Fruit fly (Drosophila melanogaster) whole organism, embryonic: ENCODE measurements around the gene Dsp1.

Experiments
- Aef1 ChIP-seq: fragments of 200-800 bp; sonication (Bioruptor generic); IDR thresholded peaks from 3 replicates; pipeline ENCODE4 v1.3.6; 2022; ENCODE audit warnings: missing biosample characterization, missing genetic modification characterization
- Asciz ChIP-seq: fragments of 200-800 bp; sonication (Bioruptor generic); optimal IDR thresholded peaks from 2 replicates; lab custom pipeline; 2017; ENCODE audit warnings: missing biosample characterization, mild to moderate bottlenecking, missing genetic modification characterization, missing genetic modification reagents
- CG10267 ChIP-seq: fragments of 200-800 bp; sonication (Bioruptor generic); optimal IDR thresholded peaks from 2 replicates; lab custom pipeline; 2018; ENCODE audit warnings: missing biosample characterization, mild to moderate bottlenecking, missing genetic modification characterization, moderate library complexity
- CG11696 ChIP-seq: fragments of 200-800 bp; sonication (Bioruptor generic); IDR thresholded peaks from 2 replicates; pipeline ENCODE4 v1.3.6; 2022; ENCODE audit warnings: missing biosample characterization, missing genetic modification characterization
- CG12219 ChIP-seq: fragments of 200-800 bp; sonication (Bioruptor generic); optimal IDR thresholded peaks from 3 replicates; lab custom pipeline; 2018; ENCODE audit warnings: missing biosample characterization, mild to moderate bottlenecking, missing genetic modification characterization
- CG13424 ChIP-seq: fragments of 200-800 bp; sonication (Bioruptor generic); optimal IDR thresholded peaks from 2 replicates; lab custom pipeline; 2019; ENCODE audit warnings: missing biosample characterization, mild to moderate bottlenecking, missing genetic modification characterization, moderate library complexity
- CG13624 ChIP-seq: fragments of 200-800 bp; sonication (Bioruptor generic); optimal IDR thresholded peaks from 2 replicates; lab custom pipeline; 2016; ENCODE audit warnings: missing biosample characterization, missing genetic modification characterization
- CG13894 ChIP-seq: fragments of 200-800 bp; sonication (Bioruptor generic); optimal IDR thresholded peaks from 3 replicates; lab custom pipeline; 2018; ENCODE audit warnings: missing biosample characterization, mild to moderate bottlenecking, missing genetic modification characterization, moderate library complexity
- CG14014 ChIP-seq: fragments of 200-800 bp; sonication (Bioruptor generic); IDR thresholded peaks from 2 replicates; pipeline ENCODE4 v1.3.6; 2022; ENCODE audit warnings: missing biosample characterization, missing genetic modification characterization
- CG14965 ChIP-seq: fragments of 200-800 bp; sonication (Bioruptor generic); optimal IDR thresholded peaks from 2 replicates; lab custom pipeline; 2016; ENCODE audit warnings: missing biosample characterization, missing genetic modification characterization, borderline replicate concordance
- CG17359 ChIP-seq: fragments of 200-800 bp; sonication (Bioruptor generic); optimal IDR thresholded peaks from 3 replicates; lab custom pipeline; 2018; ENCODE audit warnings: missing biosample characterization, mild to moderate bottlenecking, missing genetic modification characterization, moderate library complexity
- CG7963 ChIP-seq: fragments of 200-800 bp; sonication (Bioruptor generic); IDR thresholded peaks from 3 replicates; pipeline ENCODE4 v1.3.6; 2022; ENCODE audit warnings: missing biosample characterization, missing genetic modification characterization; ENCODE audit not compliant: partially characterized antibody
- CG7987 ChIP-seq: fragments of 200-800 bp; sonication (Bioruptor generic); optimal IDR thresholded peaks from 2 replicates; lab custom pipeline; 2018; ENCODE audit warnings: missing biosample characterization, mild to moderate bottlenecking, missing genetic modification characterization, moderate library complexity
- CG8290 ChIP-seq, 3 experiments: fragments of 200-800 bp; sonication (Bioruptor generic); optimal IDR thresholded peaks; 2 replicates each; lab custom pipeline; 2016 to 2019; ENCODE audit warnings: missing biosample characterization in 3 of 3, missing genetic modification characterization in 3 of 3, mild to moderate bottlenecking in 2 of 3, moderate library complexity in 1 of 3
- D ChIP-seq, 2 experiments: fragments of 200-800 bp in 1 of 2; fragments of >200 bp in 1 of 2; sonication (Bioruptor generic) in 1 of 2; optimal IDR thresholded peaks; 2 replicates in 1 of 2; 3 replicates in 1 of 2; lab custom pipeline; 2017; ENCODE audit warnings: mild to moderate bottlenecking in 1 of 2, missing biosample characterization in 1 of 2, missing genetic modification characterization in 1 of 2, missing genetic modification reagents in 1 of 2
- D19A ChIP-seq: fragments of 200-800 bp; optimal IDR thresholded peaks from 3 replicates; lab custom pipeline; 2019; ENCODE audit warnings: missing biosample characterization, mild to moderate bottlenecking, missing genetic modification characterization, moderate library complexity
- Dbx ChIP-seq: fragments of 200-800 bp; sonication (Bioruptor generic); IDR thresholded peaks from 3 replicates; pipeline ENCODE4 v1.3.6; 2022; ENCODE audit warnings: missing biosample characterization, missing genetic modification characterization
- Dfd ChIP-seq, 2 experiments: fragments of >200 bp; optimal IDR thresholded peaks; 2 replicates each; lab custom pipeline; 2017; ENCODE audit warnings: missing biosample characterization in 2 of 2, missing genetic modification characterization in 2 of 2
- Fer1 ChIP-seq: fragments of 200-800 bp; sonication (Bioruptor generic); optimal IDR thresholded peaks from 2 replicates; lab custom pipeline; 2017; ENCODE audit warnings: missing biosample characterization, mild to moderate bottlenecking, missing genetic modification characterization
- Neu2 ChIP-seq: fragments of 200-800 bp; sonication (Bioruptor generic); optimal IDR thresholded peaks from 3 replicates; lab custom pipeline; 2016; ENCODE audit warnings: missing biosample characterization, missing genetic modification characterization, borderline replicate concordance
- Scr ChIP-seq: fragments of 200-800 bp; sonication (Bioruptor generic); IDR thresholded peaks from 2 replicates; pipeline ENCODE4 v1.3.6; 2022; ENCODE audit warnings: missing biosample characterization, missing genetic modification characterization; ENCODE audit not compliant: partially characterized antibody
- Side ChIP-seq: fragments of 200-800 bp; sonication (Bioruptor generic); optimal IDR thresholded peaks from 2 replicates; lab custom pipeline; 2016; ENCODE audit warnings: missing biosample characterization, missing genetic modification characterization
- Sox100B ChIP-seq: fragments of 200-800 bp; sonication (Bioruptor generic); optimal IDR thresholded peaks from 3 replicates; lab custom pipeline; 2018; ENCODE audit warnings: missing biosample characterization, mild to moderate bottlenecking, missing genetic modification characterization
- Xrp1 ChIP-seq: fragments of 200-800 bp; sonication (Bioruptor generic); IDR thresholded peaks from 2 replicates; pipeline ENCODE4 v1.3.6; 2022; ENCODE audit warnings: missing biosample characterization, missing genetic modification characterization
- ac ChIP-seq: fragments of 200-800 bp; sonication (Bioruptor generic); optimal IDR thresholded peaks from 3 replicates; lab custom pipeline; 2017; ENCODE audit warnings: missing biosample characterization, mild to moderate bottlenecking, missing genetic modification characterization
- ap ChIP-seq: fragments of 200-800 bp; sonication (Bioruptor generic); IDR thresholded peaks from 2 replicates; pipeline ENCODE4 v1.3.6; 2022; ENCODE audit warnings: missing biosample characterization, missing genetic modification characterization
- ash1 ChIP-seq: fragments of 200-800 bp; sonication (Bioruptor generic); optimal IDR thresholded peaks from 2 replicates; lab custom pipeline; 2018; ENCODE audit warnings: missing biosample characterization, mild to moderate bottlenecking, missing genetic modification characterization
- bab2 ChIP-seq: fragments of 200-800 bp; sonication (Bioruptor generic); optimal IDR thresholded peaks from 2 replicates; lab custom pipeline; 2016; ENCODE audit warnings: missing biosample characterization, missing genetic modification characterization
- cg ChIP-seq: fragments of 200-800 bp; sonication (Bioruptor generic); optimal IDR thresholded peaks from 3 replicates; lab custom pipeline; 2019; ENCODE audit warnings: missing biosample characterization, mild to moderate bottlenecking, missing genetic modification characterization, moderate library complexity
- chm ChIP-seq: fragments of 200-800 bp; sonication (Bioruptor generic); IDR thresholded peaks from 2 replicates; pipeline ENCODE4 v1.3.6; 2022; ENCODE audit warnings: missing biosample characterization, missing genetic modification characterization
- en ChIP-seq: fragments of 200-800 bp; sonication (Bioruptor generic); optimal IDR thresholded peaks from 2 replicates; lab custom pipeline; 2016; ENCODE audit warnings: missing biosample characterization, missing genetic modification characterization
- esg ChIP-seq: fragments of 200-800 bp; sonication (Bioruptor generic); conservative IDR thresholded peaks from 2 replicates; pipeline ENCODE4 v1.3.6; 2022; ENCODE audit warnings: missing biosample characterization, missing genetic modification characterization
- gcm2 ChIP-seq: fragments of 200-800 bp; sonication (Bioruptor generic); optimal IDR thresholded peaks from 2 replicates; lab custom pipeline; 2016; ENCODE audit warnings: missing biosample characterization, missing genetic modification characterization
- gro ChIP-seq: fragments of 200-800 bp; sonication (Bioruptor generic); optimal IDR thresholded peaks from 2 replicates; lab custom pipeline; 2016; ENCODE audit warnings: missing biosample characterization, missing genetic modification characterization
- kah ChIP-seq: fragments of 200-800 bp; sonication (Bioruptor generic); optimal IDR thresholded peaks from 2 replicates; lab custom pipeline; 2018; ENCODE audit warnings: missing biosample characterization, mild to moderate bottlenecking, missing genetic modification characterization
- kni ChIP-seq: fragments of 200-800 bp; sonication (Bioruptor generic); optimal IDR thresholded peaks from 3 replicates; lab custom pipeline; 2017; ENCODE audit warnings: mild to moderate bottlenecking, missing biosample characterization, missing genetic modification reagents, missing genetic modification characterization
- lbe ChIP-seq: fragments of 200-800 bp; sonication (Bioruptor generic); optimal IDR thresholded peaks from 2 replicates; lab custom pipeline; 2016; ENCODE audit warnings: missing biosample characterization, mild to moderate bottlenecking, missing genetic modification characterization
- mirr ChIP-seq: fragments of 200-800 bp; sonication (Bioruptor generic); optimal IDR thresholded peaks from 3 replicates; lab custom pipeline; 2018; ENCODE audit warnings: missing biosample characterization, mild to moderate bottlenecking, missing genetic modification characterization
- psq ChIP-seq: fragments of 200-800 bp; sonication (Bioruptor generic); optimal IDR thresholded peaks from 2 replicates; lab custom pipeline; 2017; ENCODE audit warnings: missing biosample characterization, missing genetic modification characterization
- row ChIP-seq: fragments of 200-800 bp; sonication (Bioruptor generic); IDR thresholded peaks from 3 replicates; pipeline ENCODE4 v1.3.6; 2022; ENCODE audit warnings: missing biosample characterization, missing genetic modification characterization
- salm ChIP-seq: fragments of 200-800 bp; sonication (Bioruptor generic); optimal IDR thresholded peaks from 2 replicates; lab custom pipeline; 2018; ENCODE audit warnings: missing biosample characterization, mild to moderate bottlenecking, missing genetic modification characterization
- sens ChIP-seq: fragments of 200-800 bp; sonication (Bioruptor generic); peaks from one replicate; lab custom pipeline; 2016; ENCODE audit warnings: missing biosample characterization, missing genetic modification characterization
- sima ChIP-seq: fragments of 200-800 bp; sonication (Bioruptor generic); optimal IDR thresholded peaks from 2 replicates; lab custom pipeline; 2016; ENCODE audit warnings: missing biosample characterization, missing genetic modification characterization
- trem ChIP-seq: fragments of 200-800 bp; optimal IDR thresholded peaks from 3 replicates; lab custom pipeline; 2019; ENCODE audit warnings: missing biosample characterization, mild to moderate bottlenecking, missing genetic modification characterization, moderate library complexity
- unpg ChIP-seq: fragments of 200-800 bp; sonication (Bioruptor generic); optimal IDR thresholded peaks from 3 replicates; lab custom pipeline; 2018; ENCODE audit warnings: missing biosample characterization, mild to moderate bottlenecking, missing genetic modification characterization, moderate library complexity
- vfl ChIP-seq: fragments of 200-800 bp; sonication (Bioruptor generic); optimal IDR thresholded peaks from 2 replicates; lab custom pipeline; 2016; ENCODE audit warnings: missing biosample characterization, missing genetic modification characterization
- wdn ChIP-seq: fragments of 200-800 bp; sonication (Bioruptor generic); IDR thresholded peaks from 2 replicates; pipeline ENCODE4 v1.3.6; 2022; ENCODE audit warnings: missing biosample characterization, missing genetic modification characterization
- zf30C ChIP-seq: fragments of 200-800 bp; sonication (Bioruptor generic); optimal IDR thresholded peaks from 3 replicates; lab custom pipeline; 2018; ENCODE audit warnings: missing biosample characterization, mild to moderate bottlenecking, missing genetic modification characterization

Dsp1 gene

dm6 chrX:16383667-16384515 is 50.5 kb downstream of the Dsp1 start (continued):
- TF ChIP-seq CG10267 (peak; percentile 32), lbe (no peak), cg (GFP tag; lab: Kevin White, UChicago) (peak; percentile 76), CG14965 (GFP tag; lab: Kevin White, UChicago) (peak; percentile 44), ap (peak; percentile 35; the same call in 1 of the 2 replicates), CG11696 (GFP tag; lab: Robert Waterston, UW) (no peak), CG17359 (tag; lab: Kevin White, UChicago) (peak; percentile 88), Sox100B (peak; percentile 85), row (no peak), CG13624 (GFP tag; lab: Kevin White, UChicago) (peak; percentile 62), D (optimal IDR thresholded peaks at IDR 0.05; lab: Kevin White, UChicago) (no peak), D (GFP tag; optimal IDR thresholded peaks at IDR 0.05; lab: Kevin White, UChicago) (peak; percentile 60), salm (tag; lab: Kevin White, UChicago) (peak; percentile 80), CG7987 (GFP tag; lab: Kevin White, UChicago) (peak; percentile 93), kni (peak; percentile 73), esg (GFP tag; lab: Robert Waterston, UW) (no peak), CG14014 (GFP tag; lab: Robert Waterston, UW) (peak; percentile 80; the same call in 1 of the 2 replicates), kah (GFP tag; lab: Kevin White, UChicago) (peak; percentile 50), Xrp1 (peak; percentile 82), chm (no peak), psq (GFP tag; lab: Kevin White, UChicago) (peak; percentile 29), vfl (GFP tag; lab: Kevin White, UChicago) (no peak), D19A (tag; lab: Kevin White, UChicago) (peak; percentile 50), CG8290 (GFP tag; optimal IDR thresholded peaks at IDR 0.05; lab: Kevin White, UChicago) (peak; percentile 34), CG8290 (tag; optimal IDR thresholded peaks at IDR 0.05; lab: Kevin White, UChicago) (peak in 1 of 2 experiments; percentile 78), CG12219 (GFP tag; lab: Kevin White, UChicago) (peak; percentile 66), Scr (GFP tag; lab: Robert Waterston, UW) (no peak), trem (tag; lab: Kevin White, UChicago) (peak; percentile 40), Dfd (GFP tag; optimal IDR thresholded peaks at IDR 0.05; lab: Kevin White, UChicago) (no peak), sens (peak; percentile 92), ac (GFP tag; lab: Kevin White, UChicago) (peak; percentile 74), ash1 (GFP tag; lab: Kevin White, UChicago) (peak; percentile 67), gcm2 (GFP tag; lab: Kevin White, UChicago) (no peak), zf30C (GFP tag; lab: Kevin White, UChicago) (no peak), gro (GFP tag; lab: Kevin White, UChicago) (peak; percentile 72), sima (GFP tag; lab: Kevin White, UChicago) (peak; percentile 38), bab2 (GFP tag; lab: Kevin White, UChicago) (peak; percentile 74), Fer1 (GFP tag; lab: Kevin White, UChicago) (peak; percentile 92), mirr (GFP tag; lab: Kevin White, UChicago) (peak; percentile 89), CG13424 (tag; lab: Kevin White, UChicago) (peak; percentile 72), Dbx (GFP tag; lab: Robert Waterston, UW) (peak; percentile 78; the same call in 2 of the 3 replicates), Aef1 (GFP tag; lab: Robert Waterston, UW) (no peak), Asciz (GFP tag; lab: Kevin White, UChicago) (peak; percentile 87), CG13894 (tag; lab: Kevin White, UChicago) (peak; percentile 91), CG7963 (GFP tag; lab: Robert Waterston, UW) (no peak), Neu2 (GFP tag; lab: Kevin White, UChicago) (no peak), wdn (peak; percentile 47; the same call in 1 of the 2 replicates), unpg (GFP tag; lab: Kevin White, UChicago) (peak; percentile 83), Side (peak; percentile 53), en (GFP tag; lab: Kevin White, UChicago) (peak; percentile 18)
